Fruit fly (Drosophila melanogaster): ENCODE data around the gene CG4218.

The CG4218 gene

dm6 chr2L:14549009-14549408 lies at the start of gene CG4218:
Gene CG4218 (minus strand): TSS chr2L:14549109.
- TF ChIP-seq CG8478 (optimal IDR thresholded peaks at IDR 0.05) (no peak), CTCF (optimal IDR thresholded peaks at IDR 0.05) (no peak)

- TF ChIP-seq CG8478 (optimal IDR thresholded peaks at IDR 0.05), result no peak
- TF ChIP-seq CTCF (optimal IDR thresholded peaks at IDR 0.05), result no peak
Measured at dm6 chr2L:14598357-14599057, 49.6 kb upstream of the CG4218 start.

- no peak for TF ChIP-seq CG8478 (optimal IDR thresholded peaks at IDR 0.05)
- TF ChIP-seq CTCF (optimal IDR thresholded peaks at IDR 0.05), result peak; percentile 94 to 96
Measured at dm6 chr2L:14588615-14589247, 39.8 kb upstream of the CG4218 start.

- no peak for TF ChIP-seq CTCF (optimal IDR thresholded peaks at IDR 0.05)
- TF ChIP-seq CG8478 (optimal IDR thresholded peaks at IDR 0.05), result no peak
Measured at dm6 chr2L:14588134-14588533, 39.2 kb upstream of the CG4218 start, which contains the start of gene CG42680. Gene CG42680 (minus strand): TSS chr2L:14588234.

- peak in 1 of 2 experiments; percentile 14 for TF ChIP-seq CTCF (optimal IDR thresholded peaks at IDR 0.05)
- no peak for TF ChIP-seq CG8478 (optimal IDR thresholded peaks at IDR 0.05)
Measured at dm6 chr2L:14586714-14587481, 38.0 kb upstream of the CG4218 start.

dm6 chr2L:14580693-14581572 lies 32.0 kb upstream of the CG4218 start:
- peak in 1 of 2 experiments; percentile 71 for TF ChIP-seq CTCF (optimal IDR thresholded peaks at IDR 0.05)
- no peak for TF ChIP-seq CG8478 (optimal IDR thresholded peaks at IDR 0.05)

dm6 chr2L:14579449-14579848 lies 30.5 kb upstream of the CG4218 start:
- TF ChIP-seq CG8478 (optimal IDR thresholded peaks at IDR 0.05), result no peak
- no peak for TF ChIP-seq CTCF (optimal IDR thresholded peaks at IDR 0.05)

- no peak for TF ChIP-seq CTCF (optimal IDR thresholded peaks at IDR 0.05)
- no peak for TF ChIP-seq CG8478 (optimal IDR thresholded peaks at IDR 0.05)
Measured at dm6 chr2L:14577167-14577566, 28.3 kb upstream of the CG4218 start.

dm6 chr2L:14574852-14575251 lies 25.9 kb upstream of the CG4218 start:
- TF ChIP-seq CG8478 (optimal IDR thresholded peaks at IDR 0.05) (no peak), CTCF (optimal IDR thresholded peaks at IDR 0.05) (no peak)

dm6 chr2L:14573216-14573909 lies 24.5 kb upstream of the CG4218 start:
- no peak for TF ChIP-seq CTCF (optimal IDR thresholded peaks at IDR 0.05)
- no peak for TF ChIP-seq CG8478 (optimal IDR thresholded peaks at IDR 0.05)

- no peak for TF ChIP-seq CTCF (optimal IDR thresholded peaks at IDR 0.05)
- TF ChIP-seq CG8478 (optimal IDR thresholded peaks at IDR 0.05), result no peak
Measured at dm6 chr2L:14571673-14572461, 23.0 kb upstream of the CG4218 start.

dm6 chr2L:14570843-14571242 lies 21.9 kb upstream of the CG4218 start:
- TF ChIP-seq CG8478 (optimal IDR thresholded peaks at IDR 0.05) (no peak), CTCF (optimal IDR thresholded peaks at IDR 0.05) (no peak)

- TF ChIP-seq CG8478 (optimal IDR thresholded peaks at IDR 0.05), result no peak
- no peak for TF ChIP-seq CTCF (optimal IDR thresholded peaks at IDR 0.05)
Measured at dm6 chr2L:14570129-14570528, 21.2 kb upstream of the CG4218 start.

All from S2 (cell line).